Fruit fly (Drosophila melanogaster) whole organism, prepupa: ENCODE measurements around the gene nonA.
A peak's percentile ranks its signal among the peaks of the same experiment; 100 is the strongest.

ENCODE experiments used
- Blimp-1 ChIP-seq: fragments of 200-800 bp; sonication (Bioruptor generic); optimal IDR thresholded peaks from 3 replicates; lab custom pipeline; 2017; ENCODE audit warnings: missing biosample characterization, missing genetic modification characterization, mild to moderate bottlenecking, moderate library complexity, missing genetic modification reagents
- CG10631 ChIP-seq: fragments of 200-800 bp; sonication (Bioruptor generic); optimal IDR thresholded peaks from 2 replicates; lab custom pipeline; 2016; ENCODE audit warnings: missing biosample characterization, missing genetic modification characterization
- CG11294 ChIP-seq: fragments of 200-800 bp; sonication (Bioruptor generic); IDR thresholded peaks from 2 replicates; pipeline ENCODE4 v1.3.6; 2022; ENCODE audit warnings: missing biosample characterization, missing genetic modification characterization
- CG11762 ChIP-seq: fragments of 200-800 bp; sonication (Bioruptor generic); optimal IDR thresholded peaks from 3 replicates; lab custom pipeline; 2016; ENCODE audit warnings: missing biosample characterization, missing genetic modification characterization; ENCODE audit not compliant: insufficient read depth
- CG15336 ChIP-seq: fragments of 200-800 bp; sonication (Bioruptor generic); IDR thresholded peaks from 2 replicates; pipeline ENCODE4 v1.3.6; 2022; ENCODE audit warnings: missing biosample characterization, missing genetic modification characterization
- CG1621 ChIP-seq: fragments of 200-800 bp; sonication (Bioruptor generic); optimal IDR thresholded peaks from 3 replicates; lab custom pipeline; 2018; ENCODE audit warnings: missing biosample characterization, mild to moderate bottlenecking, missing genetic modification characterization
- CG3032 ChIP-seq: fragments of 200-800 bp; optimal IDR thresholded peaks from 2 replicates; lab custom pipeline; 2019; ENCODE audit warnings: missing biosample characterization, mild to moderate bottlenecking, missing genetic modification characterization, moderate library complexity
- CG32006 ChIP-seq: fragments of 200-800 bp; sonication (Bioruptor generic); optimal IDR thresholded peaks from 3 replicates; lab custom pipeline; 2017; ENCODE audit warnings: missing biosample characterization, mild to moderate bottlenecking, missing genetic modification characterization
- CG34406 ChIP-seq: fragments of 200-800 bp; sonication (Bioruptor generic); optimal IDR thresholded peaks from 3 replicates; lab custom pipeline; 2016; ENCODE audit warnings: missing biosample characterization, missing genetic modification characterization
- CG3919 ChIP-seq: fragments of 200-800 bp; sonication (Bioruptor generic); optimal IDR thresholded peaks from 3 replicates; lab custom pipeline; 2016; ENCODE audit warnings: missing biosample characterization, missing genetic modification characterization
- CG6163 ChIP-seq: fragments of 200-800 bp; sonication (Bioruptor generic); IDR thresholded peaks from 3 replicates; pipeline ENCODE4 v1.3.6; 2022; ENCODE audit warnings: missing biosample characterization, missing genetic modification characterization
- CG6276 ChIP-seq: fragments of 200-800 bp; sonication (Bioruptor generic); optimal IDR thresholded peaks from 2 replicates; lab custom pipeline; 2017; ENCODE audit warnings: missing biosample characterization, mild to moderate bottlenecking, missing genetic modification characterization
- CG6854 ChIP-seq: fragments of 200-800 bp; sonication (Bioruptor generic); optimal IDR thresholded peaks from 2 replicates; lab custom pipeline; 2017; ENCODE audit warnings: missing biosample characterization, mild to moderate bottlenecking, missing genetic modification characterization
- CG8632 ChIP-seq: fragments of 200-800 bp; sonication (Bioruptor generic); optimal IDR thresholded peaks from 3 replicates; lab custom pipeline; 2016; ENCODE audit warnings: missing biosample characterization, missing genetic modification characterization
- CG9139 ChIP-seq: fragments of 200-800 bp; sonication (Bioruptor generic); optimal IDR thresholded peaks from 3 replicates; lab custom pipeline; 2017; ENCODE audit warnings: missing biosample characterization, mild to moderate bottlenecking, missing genetic modification characterization
- Eip75B ChIP-seq: fragments of 200-800 bp; sonication (Bioruptor generic); optimal IDR thresholded peaks from 3 replicates; lab custom pipeline; 2016; ENCODE audit warnings: missing biosample characterization, missing genetic modification characterization
- Eip78C ChIP-seq: fragments of 200-800 bp; sonication (Bioruptor generic); peaks from one replicate; lab custom pipeline; 2016; ENCODE audit warnings: missing biosample characterization, missing genetic modification characterization
- Eip93F ChIP-seq: fragments of 200-800 bp; sonication (Bioruptor generic); optimal IDR thresholded peaks from 2 replicates; lab custom pipeline; 2016; ENCODE audit warnings: missing biosample characterization, mild to moderate bottlenecking, missing genetic modification characterization
- Ets21C ChIP-seq: fragments of 200-800 bp; sonication (Bioruptor generic); optimal IDR thresholded peaks from 3 replicates; lab custom pipeline; 2016; ENCODE audit warnings: missing biosample characterization, missing genetic modification characterization
- Ets96B ChIP-seq: fragments of 200-800 bp; optimal IDR thresholded peaks from 2 replicates; lab custom pipeline; 2019; ENCODE audit warnings: missing biosample characterization, mild to moderate bottlenecking, missing genetic modification characterization, moderate library complexity
- Gug ChIP-seq: fragments of 200-800 bp; sonication (Bioruptor generic); IDR thresholded peaks from 2 replicates; pipeline ENCODE4 v1.3.6; 2022; ENCODE audit warnings: missing biosample characterization, missing genetic modification characterization
- Hr38 ChIP-seq: sonication (Bioruptor generic); optimal IDR thresholded peaks from 2 replicates; lab custom pipeline; 2016; ENCODE audit warnings: missing biosample characterization, missing genetic modification characterization
- Hr39 ChIP-seq: fragments of 200-800 bp; sonication (Bioruptor generic); optimal IDR thresholded peaks from 2 replicates; lab custom pipeline; 2016; ENCODE audit warnings: missing biosample characterization, missing genetic modification characterization
- Hr4 ChIP-seq: fragments of 200-800 bp; sonication (Bioruptor generic); optimal IDR thresholded peaks from 3 replicates; lab custom pipeline; 2016; ENCODE audit warnings: missing biosample characterization, missing genetic modification characterization
- Lpt ChIP-seq: fragments of 200-800 bp; sonication (Bioruptor generic); optimal IDR thresholded peaks from 3 replicates; lab custom pipeline; 2016; ENCODE audit warnings: missing biosample characterization, missing genetic modification characterization
- Met ChIP-seq: fragments of 200-800 bp; sonication (Bioruptor generic); optimal IDR thresholded peaks from 3 replicates; lab custom pipeline; 2016; ENCODE audit warnings: missing biosample characterization, missing genetic modification characterization
- OdsH ChIP-seq: fragments of 200-800 bp; sonication (Bioruptor generic); optimal IDR thresholded peaks from 3 replicates; lab custom pipeline; 2016; ENCODE audit warnings: missing biosample characterization, missing genetic modification characterization
- Smox ChIP-seq: fragments of 200-800 bp; sonication (Bioruptor generic); optimal IDR thresholded peaks from 3 replicates; lab custom pipeline; 2016; ENCODE audit warnings: missing biosample characterization, missing genetic modification characterization
- Sox14 ChIP-seq: fragments of 200-800 bp; sonication (Bioruptor generic); optimal IDR thresholded peaks from 3 replicates; lab custom pipeline; 2016; ENCODE audit warnings: missing biosample characterization, missing genetic modification characterization
- Sox15 ChIP-seq: fragments of 200-800 bp; sonication (Bioruptor generic); optimal IDR thresholded peaks from 3 replicates; lab custom pipeline; 2016; ENCODE audit warnings: missing biosample characterization, missing genetic modification characterization
- achi ChIP-seq: fragments of 200-800 bp; sonication (Bioruptor generic); optimal IDR thresholded peaks from 3 replicates; lab custom pipeline; 2016; ENCODE audit warnings: missing biosample characterization, missing genetic modification characterization
- acj6 ChIP-seq: fragments of 200-800 bp; sonication (Bioruptor generic); optimal IDR thresholded peaks from 3 replicates; lab custom pipeline; 2016; ENCODE audit warnings: missing biosample characterization, missing genetic modification characterization
- cyc ChIP-seq: fragments of 200-800 bp; sonication (Bioruptor generic); optimal IDR thresholded peaks from 3 replicates; lab custom pipeline; 2016; ENCODE audit warnings: missing biosample characterization, missing genetic modification characterization
- dac ChIP-seq: fragments of 200-800 bp; sonication (Bioruptor generic); optimal IDR thresholded peaks from 2 replicates; lab custom pipeline; 2017; ENCODE audit warnings: missing biosample characterization, mild to moderate bottlenecking, missing genetic modification characterization
- dsx ChIP-seq: fragments of 200-800 bp; optimal IDR thresholded peaks from 3 replicates; lab custom pipeline; 2019; ENCODE audit warnings: missing biosample characterization, mild to moderate bottlenecking, missing genetic modification characterization, moderate library complexity; ENCODE audit not compliant: poor library complexity, severe bottlenecking
- esn ChIP-seq: fragments of 200-800 bp; sonication (Bioruptor generic); optimal IDR thresholded peaks from 2 replicates; lab custom pipeline; 2016; ENCODE audit warnings: missing biosample characterization, mild to moderate bottlenecking, missing genetic modification characterization, moderate library complexity
- fd59A ChIP-seq: fragments of 200-800 bp; sonication (Bioruptor generic); optimal IDR thresholded peaks from 2 replicates; lab custom pipeline; 2017; ENCODE audit warnings: missing biosample characterization, mild to moderate bottlenecking, missing genetic modification characterization, missing genetic modification reagents
- fd85E ChIP-seq: fragments of 200-800 bp; sonication (Bioruptor generic); optimal IDR thresholded peaks from 3 replicates; lab custom pipeline; 2016; ENCODE audit warnings: missing biosample characterization, missing genetic modification characterization
- fkh ChIP-seq: fragments of 200-800 bp; sonication (Bioruptor generic); optimal IDR thresholded peaks from 3 replicates; lab custom pipeline; 2017; ENCODE audit warnings: missing biosample characterization, mild to moderate bottlenecking, missing genetic modification characterization, moderate library complexity
- lz ChIP-seq: fragments of 200-800 bp; sonication (Bioruptor generic); optimal IDR thresholded peaks from 3 replicates; lab custom pipeline; 2016; ENCODE audit warnings: missing biosample characterization, missing genetic modification characterization
- net ChIP-seq: fragments of 200-800 bp; sonication (Bioruptor generic); optimal IDR thresholded peaks from 3 replicates; lab custom pipeline; 2016; ENCODE audit warnings: missing biosample characterization, missing genetic modification characterization
- pdm3 ChIP-seq: fragments of 200-800 bp; sonication (Bioruptor generic); optimal IDR thresholded peaks from 3 replicates; lab custom pipeline; 2016; ENCODE audit warnings: missing biosample characterization, missing genetic modification characterization
- ss ChIP-seq, 2 experiments: fragments of 200-800 bp; sonication (Bioruptor generic); optimal IDR thresholded peaks; 2 replicates in 1 of 2; 3 replicates in 1 of 2; lab custom pipeline; 2017 to 2018; ENCODE audit warnings: mild to moderate bottlenecking in 2 of 2, missing biosample characterization in 2 of 2, missing genetic modification characterization in 2 of 2, moderate library complexity in 1 of 2
- svp ChIP-seq: fragments of 200-800 bp; sonication (Bioruptor generic); peaks from one replicate; lab custom pipeline; 2016; ENCODE audit warnings: missing biosample characterization, missing genetic modification characterization
- topi ChIP-seq: fragments of 200-800 bp; sonication (Bioruptor generic); optimal IDR thresholded peaks from 3 replicates; lab custom pipeline; 2016; ENCODE audit warnings: missing biosample characterization, missing genetic modification characterization
- vri ChIP-seq: fragments of 200-800 bp; sonication (Bioruptor generic); optimal IDR thresholded peaks from 3 replicates; lab custom pipeline; 2016; ENCODE audit warnings: missing biosample characterization, mild to moderate bottlenecking, missing genetic modification characterization

nonA gene

DNA sequence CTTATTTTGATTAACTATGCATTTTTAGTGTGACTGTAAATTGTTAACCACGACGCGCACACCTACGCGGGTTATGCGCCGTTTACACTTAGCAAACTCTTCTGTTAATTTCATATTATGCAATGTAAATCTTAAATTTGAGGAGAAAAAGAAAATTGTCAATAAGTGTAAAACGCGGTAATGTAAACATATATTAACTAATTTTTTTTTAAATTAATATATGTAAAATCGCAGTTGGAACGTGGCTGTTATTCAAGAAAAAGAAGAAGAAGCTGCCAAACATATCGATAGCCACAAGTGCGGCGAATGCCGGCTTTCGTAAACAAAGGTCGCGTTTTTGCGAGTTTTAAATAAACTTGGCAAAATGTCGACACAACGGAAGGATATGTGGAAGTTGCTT, 30.0 kb downstream of the nonA start, which contains the start of the genes TH1 and mei-41 (continued):
- TF ChIP-seq CG10631 (GFP tag; lab: Kevin White, UChicago) (peak; percentile 84), vri (GFP tag; lab: Kevin White, UChicago) (no peak), ss (GFP tag; optimal IDR thresholded peaks at IDR 0.05; lab: Kevin White, UChicago) (no peak), CG15336 (peak; percentile 86), fd59A (GFP tag; lab: Kevin White, UChicago) (peak; percentile 58), Sox14 (no peak), dac (GFP tag; lab: Kevin White, UChicago) (peak; percentile 71), Met (GFP tag; lab: Kevin White, UChicago) (no peak), CG9139 (GFP tag; lab: Kevin White, UChicago) (no peak), Gug (GFP tag; lab: Robert Waterston, UW) (peak; percentile 93), CG6163 (GFP tag; lab: Robert Waterston, UW) (peak; percentile 91), CG34406 (GFP tag; lab: Kevin White, UChicago) (peak; percentile 75), CG3919 (no peak), Smox (GFP tag; lab: Kevin White, UChicago) (no peak), Sox15 (GFP tag; lab: Kevin White, UChicago) (peak; percentile 75), CG32006 (GFP tag; lab: Kevin White, UChicago) (peak; percentile 85), CG3032 (tag; lab: Kevin White, UChicago) (peak; percentile 90), Ets21C (no peak), Eip75B (no peak), acj6 (GFP tag; lab: Kevin White, UChicago) (peak; percentile 80), CG6276 (GFP tag; lab: Kevin White, UChicago) (no peak)

DNA sequence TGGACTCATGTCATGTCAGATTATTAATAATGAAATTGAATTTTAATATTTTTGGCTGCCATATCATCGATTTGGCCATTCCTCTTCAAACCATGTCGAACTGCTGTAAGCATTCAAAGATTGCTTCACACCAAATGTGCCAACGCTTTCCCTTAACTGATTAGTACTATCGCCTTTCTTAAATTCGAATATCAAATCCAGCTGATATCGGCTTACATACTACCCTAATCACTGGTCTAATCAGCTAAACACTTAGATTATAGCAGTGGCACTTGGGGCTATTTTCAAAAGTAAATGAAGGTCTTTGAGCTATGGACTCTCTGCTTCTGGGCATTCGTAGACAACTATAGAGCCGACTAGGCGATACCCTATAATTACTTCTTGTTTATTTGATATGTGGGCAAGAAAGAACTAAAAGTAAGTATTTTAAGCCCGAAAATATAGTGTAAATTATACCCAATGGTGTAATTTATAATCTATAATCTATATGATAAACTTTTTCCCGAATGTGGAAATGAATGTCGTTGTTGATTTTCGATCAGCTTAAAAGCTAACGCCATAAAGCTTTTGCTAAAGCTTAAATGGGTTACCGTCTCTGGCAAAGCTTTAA, 42.5 kb downstream of the nonA start:
- peak; percentile 35 for TF ChIP-seq Sox15 (GFP tag; lab: Kevin White, UChicago)
- peak; percentile 79 for TF ChIP-seq CG32006 (GFP tag; lab: Kevin White, UChicago)
- TF ChIP-seq CG6854 (GFP tag; lab: Kevin White, UChicago): no peak
- peak; percentile 92 for TF ChIP-seq Eip78C (GFP tag; lab: Kevin White, UChicago)
- peak; percentile 83 for TF ChIP-seq Hr4 (GFP tag; lab: Kevin White, UChicago)
- no peak for TF ChIP-seq Eip75B
- peak; percentile 53 for TF ChIP-seq CG10631 (GFP tag; lab: Kevin White, UChicago)
- TF ChIP-seq Hr38 (GFP tag; lab: Kevin White, UChicago): no peak
- TF ChIP-seq fd85E: no peak
- peak; percentile 74 for TF ChIP-seq CG3919
- TF ChIP-seq CG11294: peak; percentile 79
- TF ChIP-seq acj6 (GFP tag; lab: Kevin White, UChicago): no peak
- TF ChIP-seq CG6163 (GFP tag; lab: Robert Waterston, UW): peak; percentile 82
- no peak for TF ChIP-seq fkh (GFP tag; lab: Kevin White, UChicago)
- TF ChIP-seq Gug (GFP tag; lab: Robert Waterston, UW): peak; percentile 75
- TF ChIP-seq fd59A (GFP tag; lab: Kevin White, UChicago): no peak
- peak; percentile 90 for TF ChIP-seq CG15336
- TF ChIP-seq Lpt (GFP tag; lab: Kevin White, UChicago): peak; percentile 62
- peak; percentile 64 for TF ChIP-seq CG34406 (GFP tag; lab: Kevin White, UChicago)
- TF ChIP-seq CG1621 (tag; lab: Kevin White, UChicago): no peak
- TF ChIP-seq Ets96B (tag; lab: Kevin White, UChicago): peak; percentile 63
- TF ChIP-seq pdm3 (GFP tag; lab: Kevin White, UChicago): peak; percentile 80
- TF ChIP-seq topi: no peak
- no peak for TF ChIP-seq Blimp-1 (GFP tag; lab: Kevin White, UChicago)
- TF ChIP-seq Ets21C: peak; percentile 24
- TF ChIP-seq dac (GFP tag; lab: Kevin White, UChicago): peak; percentile 38
- no peak for TF ChIP-seq dsx (GFP tag; lab: Kevin White, UChicago)
- no peak for TF ChIP-seq CG9139 (GFP tag; lab: Kevin White, UChicago)
- no peak for TF ChIP-seq OdsH
- TF ChIP-seq CG6276 (GFP tag; lab: Kevin White, UChicago): no peak
- no peak for TF ChIP-seq Hr39
- TF ChIP-seq esn: no peak
- TF ChIP-seq CG11762 (GFP tag; lab: Kevin White, UChicago): peak; percentile 54
- peak; percentile 86 for TF ChIP-seq svp (GFP tag; lab: Kevin White, UChicago)
- peak; percentile 73 for TF ChIP-seq net
- no peak for TF ChIP-seq lz (GFP tag; lab: Kevin White, UChicago)
- TF ChIP-seq cyc (GFP tag; lab: Kevin White, UChicago): peak; percentile 48
- no peak for TF ChIP-seq CG3032 (tag; lab: Kevin White, UChicago)
- TF ChIP-seq Eip93F (GFP tag; lab: Kevin White, UChicago): peak; percentile 45
- TF ChIP-seq Met (GFP tag; lab: Kevin White, UChicago): no peak
- no peak for TF ChIP-seq achi (GFP tag; lab: Kevin White, UChicago)
- peak; percentile 66 for TF ChIP-seq CG8632 (GFP tag; lab: Kevin White, UChicago)
